Worm (Caenorhabditis elegans) whole organism, L2 larva: Measurements from ENCODE around the gene moc-2.

Experiments
- F13H6.1 ChIP-seq: sonication (generic microtip); optimal IDR thresholded peaks from 2 replicates; lab custom pipeline; 2016; ENCODE audit warnings: missing genetic modification characterization, missing compliant biosample characterization
- R02D3.7 ChIP-seq: fragments of 150-350 bp; optimal IDR thresholded peaks from 2 replicates; lab custom pipeline; 2014; ENCODE audit warnings: missing biosample characterization, missing genetic modification characterization
- Y55F3AM.14 ChIP-seq: fragments of 200-800 bp; sonication (Bioruptor generic); optimal IDR thresholded peaks from 2 replicates; lab custom pipeline; 2018; ENCODE audit warnings: mild to moderate bottlenecking, missing genetic modification characterization, missing compliant biosample characterization
- ZK546.5 ChIP-seq: sonication (generic microtip); optimal IDR thresholded peaks from 2 replicates; lab custom pipeline; 2017; ENCODE audit warnings: missing biosample characterization, missing genetic modification characterization
- alr-1 ChIP-seq: fragments of 150-350 bp; optimal IDR thresholded peaks from 2 replicates; lab custom pipeline; 2014; ENCODE audit warnings: missing biosample characterization, missing genetic modification characterization
- aly-2 ChIP-seq: fragments of 150-350 bp; optimal IDR thresholded peaks from 2 replicates; lab custom pipeline; 2014; ENCODE audit warnings: missing biosample characterization, missing genetic modification characterization
- ama-1 ChIP-seq: fragments of 150-350 bp; optimal IDR thresholded peaks from 2 replicates; lab custom pipeline; 2018; ENCODE audit warnings: inconsistent platforms
- blmp-1 ChIP-seq: sonication (generic microtip); optimal IDR thresholded peaks from 2 replicates; lab custom pipeline; 2017; ENCODE audit warnings: missing genetic modification characterization, mild to moderate bottlenecking, missing compliant biosample characterization, antibody characterized with exemption, moderate library complexity; ENCODE audit not compliant: insufficient read depth
- ceh-82 ChIP-seq: fragments of 150-350 bp; optimal IDR thresholded peaks from 2 replicates; lab custom pipeline; 2014; ENCODE audit warnings: missing biosample characterization, missing genetic modification characterization
- crh-2 ChIP-seq: sonication (generic microtip); optimal IDR thresholded peaks from 2 replicates; lab custom pipeline; 2017; ENCODE audit warnings: missing biosample characterization, missing genetic modification characterization
- dmd-4 ChIP-seq: sonication (generic microtip); optimal IDR thresholded peaks from 2 replicates; lab custom pipeline; 2017; ENCODE audit warnings: missing biosample characterization, missing genetic modification characterization
- egl-27 ChIP-seq: sonication (generic microtip); optimal IDR thresholded peaks from 3 replicates; lab custom pipeline; 2017; ENCODE audit warnings: missing biosample characterization, missing genetic modification reagents, missing genetic modification characterization
- elt-1 ChIP-seq: fragments of 150-350 bp; optimal IDR thresholded peaks from 2 replicates; lab custom pipeline; 2014; ENCODE audit warnings: missing biosample characterization, missing genetic modification characterization
- fos-1 ChIP-seq: fragments of 150-350 bp; optimal IDR thresholded peaks from 2 replicates; lab custom pipeline; 2014; ENCODE audit warnings: missing biosample characterization, missing genetic modification characterization
- gmeb-1 ChIP-seq: fragments of 150-350 bp; optimal IDR thresholded peaks from 2 replicates; lab custom pipeline; 2014; ENCODE audit warnings: missing biosample characterization, missing genetic modification characterization
- lin-13 ChIP-seq: fragments of 150-350 bp; optimal IDR thresholded peaks from 2 replicates; lab custom pipeline; 2014; ENCODE audit warnings: missing biosample characterization, missing genetic modification reagents, missing genetic modification characterization
- lsy-2 ChIP-seq, 2 experiments: fragments of 150-350 bp in 1 of 2; sonication (generic microtip) in 1 of 2; optimal IDR thresholded peaks; 2 replicates each; lab custom pipeline; 2014 to 2017; ENCODE audit warnings: missing biosample characterization in 2 of 2, missing genetic modification characterization in 2 of 2
- mab-5 ChIP-seq: fragments of 150-350 bp; optimal IDR thresholded peaks from 2 replicates; lab custom pipeline; 2014; ENCODE audit warnings: missing biosample characterization, missing genetic modification characterization
- mbf-1 ChIP-seq: sonication (generic microtip); optimal IDR thresholded peaks from 2 replicates; lab custom pipeline; 2017; ENCODE audit warnings: missing biosample characterization, missing genetic modification characterization
- mdl-1 ChIP-seq, 2 experiments: fragments of 150-350 bp in 1 of 2; sonication (generic microtip) in 1 of 2; optimal IDR thresholded peaks; 2 replicates each; lab custom pipeline; 2017; ENCODE audit warnings: missing biosample characterization in 2 of 2, missing genetic modification characterization in 2 of 2
- nhr-129 ChIP-seq: fragments of 150-350 bp; optimal IDR thresholded peaks from 2 replicates; lab custom pipeline; 2014; ENCODE audit warnings: missing biosample characterization, missing genetic modification characterization
- nhr-21 ChIP-seq: fragments of 150-350 bp; optimal IDR thresholded peaks from 2 replicates; lab custom pipeline; 2014; ENCODE audit warnings: missing biosample characterization, missing genetic modification characterization
- peb-1 ChIP-seq: fragments of 150-350 bp; optimal IDR thresholded peaks from 2 replicates; lab custom pipeline; 2014; ENCODE audit warnings: missing biosample characterization, missing genetic modification characterization
- sem-4 ChIP-seq: fragments of 150-350 bp; optimal IDR thresholded peaks from 2 replicates; lab custom pipeline; 2014; ENCODE audit warnings: missing biosample characterization, missing genetic modification reagents, missing genetic modification characterization
- skn-1 ChIP-seq: sonication (generic microtip); optimal IDR thresholded peaks from 2 replicates; lab custom pipeline; 2017; ENCODE audit warnings: missing biosample characterization, missing genetic modification characterization
- sma-9 ChIP-seq, 2 experiments: fragments of 150-350 bp in 1 of 2; sonication (generic microtip) in 1 of 2; optimal IDR thresholded peaks; 2 replicates each; lab custom pipeline; 2014 to 2016; ENCODE audit warnings: missing genetic modification characterization in 2 of 2, mild to moderate bottlenecking in 1 of 2, missing biosample characterization in 1 of 2, missing compliant biosample characterization in 1 of 2, missing genetic modification reagents in 1 of 2, moderate library complexity in 1 of 2
- snpc-4 ChIP-seq: fragments of 150-350 bp; optimal IDR thresholded peaks from 2 replicates; lab custom pipeline; 2014; ENCODE audit warnings: missing biosample characterization, missing genetic modification characterization
- unc-39 ChIP-seq: fragments of 150-350 bp; optimal IDR thresholded peaks from 2 replicates; lab custom pipeline; 2014; ENCODE audit warnings: missing biosample characterization, missing genetic modification characterization
- unc-55 ChIP-seq: fragments of 150-350 bp; sonication (generic microtip); optimal IDR thresholded peaks from 3 replicates; lab custom pipeline; 2014; ENCODE audit warnings: missing biosample characterization, missing genetic modification reagents, missing genetic modification characterization
- unc-62 ChIP-seq: fragments of 150-350 bp; optimal IDR thresholded peaks from 2 replicates; lab custom pipeline; 2014; ENCODE audit warnings: missing biosample characterization, missing genetic modification reagents, missing genetic modification characterization
- zag-1 ChIP-seq: fragments of 150-350 bp; optimal IDR thresholded peaks from 2 replicates; lab custom pipeline; 2014; ENCODE audit warnings: missing biosample characterization, missing genetic modification characterization
- ztf-1 ChIP-seq: fragments of 200-800 bp; sonication (Bioruptor generic); conservative IDR thresholded peaks from 2 replicates; pipeline ENCODE4 v1.3.6; 2022; ENCODE audit warnings: missing genetic modification characterization, missing compliant biosample characterization
- ztf-4 ChIP-seq: fragments of 150-350 bp; optimal IDR thresholded peaks from 2 replicates; lab custom pipeline; 2014; ENCODE audit warnings: missing biosample characterization, missing genetic modification characterization

moc-2 gene

ce11 chrV:6487878-6488277 is 16.1 kb downstream of the moc-2 start:
- TF ChIP-seq R02D3.7 (tag; lab: Kevin White, UChicago), result no peak
- peak; percentile 33 for TF ChIP-seq ama-1
- peak; percentile 44 for TF ChIP-seq lin-13 (GFP tag; lab: Kevin White, UChicago)
- peak; percentile 41 for TF ChIP-seq gmeb-1 (tag; lab: Kevin White, UChicago)
- peak; percentile 67 for TF ChIP-seq crh-2 (tag; lab: Kevin White, UChicago)

DNA sequence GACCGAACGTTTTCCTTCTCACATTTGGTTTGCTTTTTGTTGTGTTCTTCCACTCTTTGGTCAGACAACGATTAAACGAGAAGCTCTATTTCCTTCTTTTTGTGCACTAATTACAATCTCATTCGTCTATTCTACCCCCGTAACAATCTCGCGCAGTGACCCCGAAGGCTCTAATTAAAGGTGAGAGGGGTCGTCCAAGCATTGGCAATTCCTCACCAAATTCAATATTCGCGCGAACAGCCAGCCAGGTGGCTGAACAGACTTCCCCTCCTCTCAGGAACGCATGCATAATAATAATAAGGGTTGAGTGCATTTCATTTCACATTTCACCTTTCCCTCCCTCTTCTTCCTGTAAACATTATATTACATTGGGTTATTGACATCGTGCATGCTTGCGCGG is 18.9 kb downstream of the moc-2 start:
- no peak for TF ChIP-seq skn-1 (tag; lab: Kevin White, UChicago)
- no peak for TF ChIP-seq F13H6.1 (tag; lab: Kevin White, UChicago)
- TF ChIP-seq lsy-2 (tag; optimal IDR thresholded peaks at IDR 0.05; lab: Kevin White, UChicago), result no peak
- TF ChIP-seq crh-2 (tag; lab: Kevin White, UChicago), result no peak
- TF ChIP-seq nhr-21 (tag; lab: Kevin White, UChicago), result no peak
- no peak for TF ChIP-seq mbf-1 (tag; lab: Kevin White, UChicago)
- no peak for TF ChIP-seq mdl-1 (tag; optimal IDR thresholded peaks at IDR 0.05; lab: Kevin White, UChicago)
- no peak for TF ChIP-seq sem-4 (tag; lab: Kevin White, UChicago)
- TF ChIP-seq unc-39 (tag; lab: Kevin White, UChicago), result no peak
- no peak for TF ChIP-seq snpc-4 (tag; lab: Kevin White, UChicago)

DNA sequence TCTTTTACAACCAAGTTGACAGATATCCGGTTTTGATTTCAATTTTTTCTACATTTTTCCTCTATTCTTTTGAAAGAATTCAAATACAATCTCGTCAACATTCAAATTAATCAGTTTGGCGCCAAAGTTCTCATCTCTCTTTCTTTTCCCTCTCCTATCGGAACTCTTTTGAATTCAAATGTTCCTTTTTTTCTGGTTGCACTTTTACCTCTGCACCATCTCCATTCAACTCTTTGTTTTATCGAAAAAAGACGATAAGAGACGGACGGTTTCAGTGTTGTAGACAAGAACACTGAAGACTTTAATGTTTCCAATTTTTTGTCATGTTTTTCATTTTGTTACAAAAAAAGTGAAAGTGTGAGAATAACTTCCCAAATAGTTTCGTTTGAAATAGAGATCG is 28.0 kb downstream of the moc-2 start:
- TF ChIP-seq ZK546.5 (tag; lab: Kevin White, UChicago) (no peak), zag-1 (no peak), ztf-4 (tag; lab: Kevin White, UChicago) (no peak), fos-1 (tag; lab: Kevin White, UChicago) (peak; percentile 89), ama-1 (no peak)

- TF ChIP-seq unc-39 (tag; lab: Kevin White, UChicago), result no peak
- no peak for TF ChIP-seq nhr-21 (tag; lab: Kevin White, UChicago)
- peak; percentile 47 for TF ChIP-seq unc-55 (GFP tag; lab: Kevin White, UChicago)
- TF ChIP-seq mab-5 (tag; lab: Kevin White, UChicago), result peak; percentile 13
- TF ChIP-seq F13H6.1 (tag; lab: Kevin White, UChicago), result no peak
These were observed 32.8 kb downstream of the moc-2 start for ce11 chrV:6471208-6471607.

ce11 chrV:6467676-6468075 is 36.3 kb downstream of the moc-2 start:
- no peak for TF ChIP-seq unc-55 (GFP tag; lab: Kevin White, UChicago)
- TF ChIP-seq sma-9 (GFP tag; optimal IDR thresholded peaks at IDR 0.05; lab: Kevin White, UChicago), result peak; percentile 14
- TF ChIP-seq sma-9 (tag; optimal IDR thresholded peaks at IDR 0.05; lab: Kevin White, UChicago), result no peak
- TF ChIP-seq F13H6.1 (tag; lab: Kevin White, UChicago), result peak; percentile 2
- no peak for TF ChIP-seq ceh-82 (tag; lab: Kevin White, UChicago)
- peak; percentile 14 for TF ChIP-seq nhr-129 (tag; lab: Kevin White, UChicago)
- TF ChIP-seq Y55F3AM.14 (GFP tag; lab: Kevin White, UChicago), result no peak

ce11 chrV:6464765-6465164 is 39.2 kb downstream of the moc-2 start, which contains the start of gene unc-83:
Gene unc-83, plus strand, starts transcription at chrV:6465065.
- TF ChIP-seq egl-27 (tag; lab: Kevin White, UChicago) (no peak), dmd-4 (no peak), R02D3.7 (tag; lab: Kevin White, UChicago) (no peak), nhr-21 (tag; lab: Kevin White, UChicago) (no peak), ama-1 (no peak), mdl-1 (tag; optimal IDR thresholded peaks at IDR 0.05; lab: Kevin White, UChicago) (no peak), ztf-1 (no peak), fos-1 (tag; lab: Kevin White, UChicago) (no peak), blmp-1 (no peak), crh-2 (tag; lab: Kevin White, UChicago) (no peak), ztf-4 (tag; lab: Kevin White, UChicago) (no peak), elt-1 (no peak), peb-1 (no peak), aly-2 (tag; lab: Kevin White, UChicago) (no peak), unc-62 (no peak), alr-1 (tag; lab: Kevin White, UChicago) (no peak)
